Worm (Caenorhabditis elegans) whole organism, late embryonic: ENCODE measurements around the gene btb-7.

ENCODE experiments used
- eyg-1 ChIP-seq: sonication (generic microtip); optimal IDR thresholded peaks from 2 replicates; lab custom pipeline; 2016; ENCODE audit warnings: missing genotype, missing genetic modification characterization, missing compliant biosample characterization
- hlh-6 ChIP-seq: sonication (generic microtip); optimal IDR thresholded peaks from 2 replicates; lab custom pipeline; 2016; ENCODE audit warnings: missing genotype, missing genetic modification characterization, missing compliant biosample characterization
- pqm-1 ChIP-seq: sonication (generic microtip); optimal IDR thresholded peaks from 2 replicates; lab custom pipeline; 2016; ENCODE audit warnings: missing genetic modification characterization, missing compliant biosample characterization
- unc-55 ChIP-seq: sonication (generic microtip); optimal IDR thresholded peaks from 2 replicates; lab custom pipeline; 2017; ENCODE audit warnings: missing biosample characterization, missing genetic modification reagents, missing genetic modification characterization

- TF ChIP-seq unc-55 (GFP tag; lab: Kevin White, UChicago) (no peak), hlh-6 (tag; lab: Kevin White, UChicago) (no peak), pqm-1 (tag; lab: Kevin White, UChicago) (no peak), eyg-1 (tag; lab: Kevin White, UChicago) (no peak)
These were observed 34.0 kb upstream of the btb-7 start, which contains the start of gene irld-36 for ce11 chrII:1679081-1679480.
